Worm (Caenorhabditis elegans): ENCODE results near the gene exos-8.

The exos-8 gene

ce11 chrII:6718221-6718620 lies 23.3 kb upstream of the exos-8 start, which contains the start of gene tsp-10:
Gene tsp-10, plus strand, starts transcription at chrII:6718586.
- no peak for TF ChIP-seq unc-62 (GFP tag; optimal IDR thresholded peaks at IDR 0.05)

- TF ChIP-seq unc-62 (GFP tag; optimal IDR thresholded peaks at IDR 0.05) = no peak
These were observed 19.9 kb upstream of the exos-8 start for ce11 chrII:6721581-6721980.

- TF ChIP-seq unc-62 (GFP tag; optimal IDR thresholded peaks at IDR 0.05) = no peak
These were observed 14.7 kb upstream of the exos-8 start for ce11 chrII:6726814-6727213.

- no peak for TF ChIP-seq unc-62 (GFP tag; optimal IDR thresholded peaks at IDR 0.05)
These were observed 12.2 kb upstream of the exos-8 start, which contains the start of gene T14B4.8 for ce11 chrII:6729331-6729730. Gene T14B4.8, minus strand, starts transcription at chrII:6729390.

ce11 chrII:6733718-6734117 lies 7.8 kb upstream of the exos-8 start, which contains the start of gene T14B4.9:
Gene T14B4.9, minus strand, starts transcription at chrII:6733818.
- no peak for TF ChIP-seq unc-62 (GFP tag; optimal IDR thresholded peaks at IDR 0.05)

ce11 chrII:6734674-6735073 lies 6.8 kb upstream of the exos-8 start, which contains the start of gene T14B4.3:
Gene T14B4.3, plus strand, starts transcription at chrII:6734937.
- no peak for TF ChIP-seq unc-62 (GFP tag; optimal IDR thresholded peaks at IDR 0.05)

ce11 chrII:6736066-6736465 lies 5.4 kb upstream of the exos-8 start, which contains the start of gene mrps-18.C:
Gene mrps-18.C, plus strand, starts transcription at chrII:6736203.
- no peak for TF ChIP-seq unc-62 (GFP tag; optimal IDR thresholded peaks at IDR 0.05)

ce11 chrII:6736604-6737003 lies 4.9 kb upstream of the exos-8 start, which contains the start of gene T14B4.1:
Gene T14B4.1, plus strand, starts transcription at chrII:6736904.
- no peak for TF ChIP-seq unc-62 (GFP tag; optimal IDR thresholded peaks at IDR 0.05)

ce11 chrII:6742614-6743013 lies 1.1 kb downstream of the exos-8 start, which contains the start of gene F41G3.6:
Gene F41G3.6, plus strand, starts transcription at chrII:6742914.
- no peak for TF ChIP-seq unc-62 (GFP tag; optimal IDR thresholded peaks at IDR 0.05)

- no peak for TF ChIP-seq unc-62 (GFP tag; optimal IDR thresholded peaks at IDR 0.05)
These were observed 3.2 kb downstream of the exos-8 start, which contains the start of gene ins-15 for ce11 chrII:6744648-6745047. Gene ins-15, minus strand, starts transcription at chrII:6744748.

ce11 chrII:6745783-6746182 lies 4.3 kb downstream of the exos-8 start, which contains the start of gene ins-14:
Gene ins-14, minus strand, starts transcription at chrII:6745814.
- TF ChIP-seq unc-62 (GFP tag; optimal IDR thresholded peaks at IDR 0.05) = no peak

- TF ChIP-seq unc-62 (GFP tag; optimal IDR thresholded peaks at IDR 0.05) = no peak
These were observed 4.9 kb downstream of the exos-8 start, which contains the start of gene F41G3.5 for ce11 chrII:6746404-6746803. Gene F41G3.5, plus strand, starts transcription at chrII:6746704.

ce11 chrII:6749422-6749821 lies 7.9 kb downstream of the exos-8 start, which contains the start of gene F41G3.10:
Gene F41G3.10, minus strand, starts transcription at chrII:6749522.
- TF ChIP-seq unc-62 (GFP tag; optimal IDR thresholded peaks at IDR 0.05) = no peak

- TF ChIP-seq unc-62 (GFP tag; optimal IDR thresholded peaks at IDR 0.05) = no peak
These were observed 9.4 kb downstream of the exos-8 start, which contains the start of gene F41G3.20 for ce11 chrII:6750929-6751328. Gene F41G3.20, minus strand, starts transcription at chrII:6751029.

ce11 chrII:6752027-6752426 lies 10.5 kb downstream of the exos-8 start, which contains the start of gene F41G3.19:
Gene F41G3.19, minus strand, starts transcription at chrII:6752127.
- no peak for TF ChIP-seq unc-62 (GFP tag; optimal IDR thresholded peaks at IDR 0.05)

- TF ChIP-seq unc-62 (GFP tag; optimal IDR thresholded peaks at IDR 0.05) = no peak
These were observed 11.4 kb downstream of the exos-8 start, which contains the start of gene F41G3.21 for ce11 chrII:6752850-6753249. Gene F41G3.21, minus strand, starts transcription at chrII:6752950.

- no peak for TF ChIP-seq unc-62 (GFP tag; optimal IDR thresholded peaks at IDR 0.05)
These were observed 13.3 kb downstream of the exos-8 start, which contains the start of the genes srx-95 and fis-1 for ce11 chrII:6754671-6755224. Gene srx-95, minus strand, starts transcription at chrII:6754771. Gene fis-1, plus strand, starts transcription at chrII:6755174.
